Fruit fly (Drosophila melanogaster): Measurements from ENCODE around the gene CG15484.

CG15484 gene

DNA sequence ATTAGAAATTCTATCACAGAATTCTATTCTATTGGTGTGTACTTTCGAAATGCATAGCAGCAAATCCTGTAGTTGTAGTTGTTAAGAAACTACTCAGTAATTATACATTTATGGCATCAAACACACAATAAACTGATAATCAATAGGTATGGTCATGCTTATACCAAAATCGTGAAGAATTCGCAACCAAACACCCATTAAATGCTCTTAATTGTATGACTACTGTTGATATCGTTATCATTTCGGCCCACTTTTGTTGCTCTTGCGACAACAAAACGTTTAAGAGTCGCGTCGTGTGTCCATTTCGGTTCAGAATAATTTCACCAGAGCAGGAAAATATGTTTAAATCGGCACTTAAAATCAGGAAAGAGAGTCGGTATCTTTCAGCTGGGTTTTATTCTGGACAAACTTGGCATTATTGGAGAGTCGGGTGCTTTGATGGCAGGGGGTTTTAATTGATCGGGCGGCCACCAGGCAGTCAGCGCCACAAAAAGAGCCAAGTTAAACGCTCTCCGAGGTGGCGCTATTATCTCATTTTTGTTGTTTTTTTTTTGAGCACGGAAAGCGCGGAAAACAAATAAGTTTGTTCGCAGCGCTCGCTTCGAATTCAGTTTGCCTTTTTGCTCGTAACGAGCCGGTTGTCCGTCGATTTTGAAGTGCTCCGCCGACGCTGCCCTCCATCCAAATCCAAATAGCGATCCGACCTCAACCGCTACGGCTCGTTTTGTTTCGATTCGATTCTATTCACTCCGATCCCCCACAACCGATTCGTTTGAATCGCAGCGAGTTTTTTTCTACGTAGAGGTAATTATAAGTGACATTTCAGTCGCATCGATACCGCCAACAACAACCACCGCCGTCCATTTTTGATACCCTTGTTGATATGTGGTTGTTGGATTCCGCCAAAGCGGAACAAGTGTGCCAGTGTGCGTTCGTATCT is 11.2 kb upstream of the CG15484 start, which contains the start of gene MRP (continued):
- no peak for TF ChIP-seq CG17829 (tag; optimal IDR thresholded peaks at IDR 0.05)
- TF ChIP-seq Dll (GFP tag; IDR thresholded peaks at IDR 0.05; ENCODE audit: partially characterized antibody) = 0 out of 4 replicates have a peak, but pooled peaks have one; percentile 39
- peak; percentile 30 for TF ChIP-seq sens (GFP tag)
- TF ChIP-seq Drgx (GFP tag; IDR thresholded peaks at IDR 0.05) = peak; percentile 49; the same call in 1 of the 2 replicates
- no peak for TF ChIP-seq CG11695 (GFP tag; IDR thresholded peaks at IDR 0.05)
- TF ChIP-seq gro (GFP tag; optimal IDR thresholded peaks at IDR 0.05) = peak; percentile 9
- no peak for TF ChIP-seq bigmax (GFP tag; optimal IDR thresholded peaks at IDR 0.05)
- TF ChIP-seq bcd (GFP tag; optimal IDR thresholded peaks at IDR 0.05) = no peak
- peak; percentile 31 for TF ChIP-seq Vsx1 (GFP tag; optimal IDR thresholded peaks at IDR 0.05)
- no peak for TF ChIP-seq slou (GFP tag; optimal IDR thresholded peaks at IDR 0.05)
- peak; percentile 34 for TF ChIP-seq CG6765 (GFP tag; optimal IDR thresholded peaks at IDR 0.05)
- TF ChIP-seq Myb (GFP tag; optimal IDR thresholded peaks at IDR 0.05) = no peak
- peak; percentile 63 for TF ChIP-seq Atf6 (GFP tag; IDR thresholded peaks at IDR 0.05)
- TF ChIP-seq chinmo (GFP tag; IDR thresholded peaks at IDR 0.05; ENCODE audit: partially characterized antibody) = peak; percentile 97
- TF ChIP-seq her (GFP tag; optimal IDR thresholded peaks at IDR 0.05) = peak; percentile 8
- peak; percentile 51 for TF ChIP-seq CG13287 (GFP tag; IDR thresholded peaks at IDR 0.05; ENCODE audit: partially characterized antibody)
- no peak for TF ChIP-seq PHDP (tag; optimal IDR thresholded peaks at IDR 0.05)
- no peak for TF ChIP-seq CG6272 (GFP tag; IDR thresholded peaks at IDR 0.05)
- TF ChIP-seq CG10267 (tag; optimal IDR thresholded peaks at IDR 0.05) = no peak
- TF ChIP-seq CG11085 (GFP tag; IDR thresholded peaks at IDR 0.05) = no peak
- TF ChIP-seq Dip2 (GFP tag; IDR thresholded peaks at IDR 0.05) = no peak
- no peak for TF ChIP-seq CG15073 (GFP tag; optimal IDR thresholded peaks at IDR 0.05)
- no peak for TF ChIP-seq zfh1 (GFP tag; IDR thresholded peaks at IDR 0.05)
- no peak for TF ChIP-seq pzg (GFP tag; optimal IDR thresholded peaks at IDR 0.05)
- no peak for TF ChIP-seq CG2202 (tag; optimal IDR thresholded peaks at IDR 0.05)
- TF ChIP-seq CHES-1-like (GFP tag; optimal IDR thresholded peaks at IDR 0.05) = peak; percentile 10
- 0 out of 3 replicates have a peak, but pooled peaks have one; percentile 37 for TF ChIP-seq ase (GFP tag; IDR thresholded peaks at IDR 0.05)
- TF ChIP-seq CG6175 (GFP tag; IDR thresholded peaks at IDR 0.05) = peak; percentile 11; the same call in 1 of the 3 replicates
- TF ChIP-seq Pdp1 (GFP tag; optimal IDR thresholded peaks at IDR 0.05) = peak in 1 of 2 experiments; percentile 30
- TF ChIP-seq CG12071 (GFP tag; optimal IDR thresholded peaks at IDR 0.05) = peak; percentile 28
- no peak for TF ChIP-seq Dfd (GFP tag; optimal IDR thresholded peaks at IDR 0.05)
- no peak for TF ChIP-seq Scr (GFP tag; IDR thresholded peaks at IDR 0.05; ENCODE audit: partially characterized antibody)
- TF ChIP-seq Deaf1 (tag; optimal IDR thresholded peaks at IDR 0.05) = peak; percentile 81
- no peak for TF ChIP-seq Mes4 (GFP tag; optimal IDR thresholded peaks at IDR 0.05)
- TF ChIP-seq inv (GFP tag; IDR thresholded peaks at IDR 0.05; ENCODE audit: partially characterized antibody) = peak; percentile 17; the same call in 1 of the 2 replicates
- TF ChIP-seq cato (GFP tag; optimal IDR thresholded peaks at IDR 0.05; ENCODE audit: borderline replicate concordance) = no peak
- TF ChIP-seq CG10321 (GFP tag; IDR thresholded peaks at IDR 0.05) = no peak
- TF ChIP-seq so (GFP tag; IDR thresholded peaks at IDR 0.05) = peak; percentile 59; the same call in 1 of the 3 replicates
- 0 out of 2 replicates have a peak, but pooled peaks have one; percentile 21 for TF ChIP-seq CG3847 (GFP tag; IDR thresholded peaks at IDR 0.05)
- TF ChIP-seq Usf (GFP tag; optimal IDR thresholded peaks at IDR 0.05) = no peak
- peak; percentile 48 for TF ChIP-seq caup (GFP tag; optimal IDR thresholded peaks at IDR 0.05; ENCODE audit: severe bottlenecking)
- TF ChIP-seq zen2 (GFP tag; IDR thresholded peaks at IDR 0.05; ENCODE audit: partially characterized antibody) = 0 out of 3 replicates have a peak, but pooled peaks have one; percentile 24
- no peak for TF ChIP-seq CG17802 (tag; optimal IDR thresholded peaks at IDR 0.05)
- TF ChIP-seq CG16813 (GFP tag; IDR thresholded peaks at IDR 0.05; ENCODE audit: partially characterized antibody) = 0 out of 3 replicates have a peak, but pooled peaks have one; percentile 24
- peak; percentile 41; the same call in 1 of the 2 replicates for TF ChIP-seq unc-4 (GFP tag; IDR thresholded peaks at IDR 0.05; ENCODE audit: partially characterized antibody)
- TF ChIP-seq Trl (optimal IDR thresholded peaks at IDR 0.05) = peak in 1 of 2 experiments; percentile 83
- no peak for TF ChIP-seq Trl (GFP tag; optimal IDR thresholded peaks at IDR 0.05)

Measured in whole organism, embryonic.